Fruit fly (Drosophila melanogaster) whole organism, embryonic: ENCODE data around the gene CG4009.

Experiments
- Abd-B ChIP-seq: fragments of 200-800 bp; sonication (Bioruptor generic); optimal IDR thresholded peaks from 2 replicates; lab custom pipeline; 2018; ENCODE audit warnings: missing biosample characterization, mild to moderate bottlenecking, missing genetic modification characterization, moderate library complexity
- Ada2b ChIP-seq: fragments of 200-800 bp; sonication (Bioruptor generic); IDR thresholded peaks from 2 replicates; pipeline ENCODE4 v1.3.6; 2022; ENCODE audit warnings: missing biosample characterization, missing genetic modification characterization
- Aef1 ChIP-seq: fragments of 200-800 bp; sonication (Bioruptor generic); IDR thresholded peaks from 3 replicates; pipeline ENCODE4 v1.3.6; 2022; ENCODE audit warnings: missing biosample characterization, missing genetic modification characterization
- Bgb ChIP-seq: fragments of 200-800 bp; sonication (Bioruptor generic); IDR thresholded peaks from 2 replicates; pipeline ENCODE4 v1.3.6; 2022; ENCODE audit warnings: missing biosample characterization, missing genetic modification characterization; ENCODE audit not compliant: partially characterized antibody
- CG13775 ChIP-seq: fragments of 200-800 bp; sonication (Bioruptor generic); optimal IDR thresholded peaks from 3 replicates; lab custom pipeline; 2017; ENCODE audit warnings: missing biosample characterization, mild to moderate bottlenecking, missing genetic modification characterization
- CG16813 ChIP-seq: fragments of 200-800 bp; sonication (Bioruptor generic); IDR thresholded peaks from 3 replicates; pipeline ENCODE4 v1.3.6; 2022; ENCODE audit warnings: missing biosample characterization, missing genetic modification characterization; ENCODE audit not compliant: partially characterized antibody
- CG17361 ChIP-seq: fragments of 200-800 bp; sonication (Bioruptor generic); IDR thresholded peaks from 3 replicates; pipeline ENCODE4 v1.3.6; 2022; ENCODE audit warnings: missing biosample characterization, missing genetic modification characterization
- CG1792 ChIP-seq: fragments of 200-800 bp; sonication (Bioruptor generic); optimal IDR thresholded peaks from 2 replicates; lab custom pipeline; 2016; ENCODE audit warnings: missing biosample characterization, missing genetic modification characterization
- CG18262 ChIP-seq: fragments of 200-800 bp; optimal IDR thresholded peaks from 3 replicates; lab custom pipeline; 2019; ENCODE audit warnings: missing biosample characterization, mild to moderate bottlenecking, missing genetic modification characterization, moderate library complexity
- CG2199 ChIP-seq: fragments of 200-800 bp; sonication (Bioruptor generic); IDR thresholded peaks from 3 replicates; pipeline ENCODE4 v1.3.6; 2022; ENCODE audit warnings: missing biosample characterization, missing genetic modification characterization
- CG2712 ChIP-seq: fragments of 200-800 bp; optimal IDR thresholded peaks from 3 replicates; lab custom pipeline; 2019; ENCODE audit warnings: missing biosample characterization, mild to moderate bottlenecking, missing genetic modification characterization, moderate library complexity
- CG4617 ChIP-seq: fragments of 200-800 bp; sonication (Bioruptor generic); optimal IDR thresholded peaks from 3 replicates; lab custom pipeline; 2016; ENCODE audit warnings: missing biosample characterization, missing genetic modification characterization, borderline replicate concordance
- CG9437 ChIP-seq: fragments of 200-800 bp; sonication (Bioruptor generic); optimal IDR thresholded peaks from 2 replicates; lab custom pipeline; 2018; ENCODE audit warnings: missing biosample characterization, mild to moderate bottlenecking, missing genetic modification characterization
- CG9817 ChIP-seq: fragments of 200-800 bp; sonication (Bioruptor generic); optimal IDR thresholded peaks from 2 replicates; lab custom pipeline; 2018; ENCODE audit warnings: missing biosample characterization, mild to moderate bottlenecking, missing genetic modification characterization, moderate library complexity
- CTCF ChIP-seq: fragments of 200-800 bp; sonication (Bioruptor generic); optimal IDR thresholded peaks from 2 replicates; lab custom pipeline; 2017; ENCODE audit warnings: missing biosample characterization, mild to moderate bottlenecking, missing genetic modification characterization, moderate library complexity
- CoRest ChIP-seq: fragments of 200-800 bp; sonication (Bioruptor generic); optimal IDR thresholded peaks from 3 replicates; lab custom pipeline; 2018; ENCODE audit warnings: missing biosample characterization, mild to moderate bottlenecking, missing genetic modification characterization, moderate library complexity
- Dad ChIP-seq: fragments of 200-800 bp; sonication (Bioruptor generic); optimal IDR thresholded peaks from 3 replicates; lab custom pipeline; 2016; ENCODE audit warnings: missing biosample characterization, missing genetic modification characterization
- Dll ChIP-seq: fragments of 200-800 bp; sonication (Bioruptor generic); IDR thresholded peaks from 4 replicates; pipeline ENCODE4 v1.3.6; 2022; ENCODE audit warnings: missing biosample characterization, missing genetic modification characterization; ENCODE audit not compliant: partially characterized antibody
- Doc3 ChIP-seq: fragments of 200-800 bp; sonication (Bioruptor generic); IDR thresholded peaks from 3 replicates; pipeline ENCODE4 v1.3.6; 2022; ENCODE audit warnings: missing biosample characterization, missing genetic modification characterization; ENCODE audit not compliant: partially characterized antibody
- E2f2 ChIP-seq: fragments of 200-800 bp; sonication (Bioruptor generic); IDR thresholded peaks from 2 replicates; pipeline ENCODE4 v1.3.6; 2022; ENCODE audit warnings: missing biosample characterization, missing genetic modification characterization
- HLH4C ChIP-seq: fragments of 200-800 bp; sonication (Bioruptor generic); IDR thresholded peaks from 3 replicates; pipeline ENCODE4 v1.3.6; 2022; ENCODE audit warnings: missing biosample characterization, missing genetic modification characterization; ENCODE audit not compliant: partially characterized antibody
- HLH54F ChIP-seq: fragments of 200-800 bp; sonication (Bioruptor generic); optimal IDR thresholded peaks from 3 replicates; lab custom pipeline; 2016; ENCODE audit warnings: missing biosample characterization, missing genetic modification characterization
- Hsf ChIP-seq: fragments of 200-800 bp; sonication (Bioruptor generic); optimal IDR thresholded peaks from 3 replicates; lab custom pipeline; 2016; ENCODE audit warnings: missing biosample characterization, missing genetic modification characterization
- MESR4 ChIP-seq: fragments of 200-800 bp; sonication (Bioruptor generic); optimal IDR thresholded peaks from 2 replicates; lab custom pipeline; 2018; ENCODE audit warnings: missing biosample characterization, mild to moderate bottlenecking, missing genetic modification characterization, moderate library complexity
- Neu2 ChIP-seq: fragments of 200-800 bp; sonication (Bioruptor generic); optimal IDR thresholded peaks from 3 replicates; lab custom pipeline; 2016; ENCODE audit warnings: missing biosample characterization, missing genetic modification characterization, borderline replicate concordance
- Nf-YC ChIP-seq: fragments of 200-800 bp; optimal IDR thresholded peaks from 3 replicates; lab custom pipeline; 2019; ENCODE audit warnings: missing biosample characterization, mild to moderate bottlenecking, missing genetic modification characterization, moderate library complexity
- Sin3A ChIP-seq: fragments of >200 bp; optimal IDR thresholded peaks from 2 replicates; lab custom pipeline; 2018
- Sry-β ChIP-seq: fragments of 200-800 bp; sonication (Bioruptor generic); optimal IDR thresholded peaks from 2 replicates; lab custom pipeline; 2018; ENCODE audit warnings: missing biosample characterization, mild to moderate bottlenecking, missing genetic modification characterization, moderate library complexity
- Sry-δ ChIP-seq: fragments of 200-800 bp; sonication (Bioruptor generic); optimal IDR thresholded peaks from 2 replicates; lab custom pipeline; 2016; ENCODE audit warnings: missing biosample characterization, missing genetic modification characterization
- Xrp1 ChIP-seq: fragments of 200-800 bp; sonication (Bioruptor generic); IDR thresholded peaks from 2 replicates; pipeline ENCODE4 v1.3.6; 2022; ENCODE audit warnings: missing biosample characterization, missing genetic modification characterization
- al ChIP-seq: fragments of 200-800 bp; sonication (Bioruptor generic); IDR thresholded peaks from 2 replicates; pipeline ENCODE4 v1.3.6; 2022; ENCODE audit warnings: missing biosample characterization, missing genetic modification characterization
- chinmo ChIP-seq: fragments of 200-800 bp; sonication (Bioruptor generic); IDR thresholded peaks from 4 replicates; pipeline ENCODE4 v1.3.6; 2022; ENCODE audit warnings: missing biosample characterization, missing genetic modification characterization; ENCODE audit not compliant: partially characterized antibody
- danr ChIP-seq: fragments of 200-800 bp; sonication (Bioruptor generic); IDR thresholded peaks from 2 replicates; pipeline ENCODE4 v1.3.6; 2022; ENCODE audit warnings: missing biosample characterization, missing genetic modification characterization
- grau ChIP-seq: fragments of 200-800 bp; optimal IDR thresholded peaks from 3 replicates; lab custom pipeline; 2019; ENCODE audit warnings: missing biosample characterization, mild to moderate bottlenecking, missing genetic modification characterization, moderate library complexity
- gsb-n ChIP-seq: fragments of 200-800 bp; sonication (Bioruptor generic); optimal IDR thresholded peaks from 3 replicates; lab custom pipeline; 2018; ENCODE audit warnings: missing biosample characterization, mild to moderate bottlenecking, missing genetic modification characterization
- knrl ChIP-seq: fragments of 200-800 bp; sonication (Bioruptor generic); IDR thresholded peaks from 3 replicates; pipeline ENCODE4 v1.3.6; 2022; ENCODE audit warnings: missing biosample characterization, missing genetic modification characterization; ENCODE audit not compliant: partially characterized antibody
- lola ChIP-seq, 3 experiments: fragments of >200 bp in 2 of 3; fragments of 200-800 bp in 1 of 3; sonication (Bioruptor generic) in 1 of 3; optimal IDR thresholded peaks; 2 replicates each; lab custom pipeline; 2017 to 2019; ENCODE audit warnings: missing biosample characterization in 3 of 3, missing genetic modification characterization in 3 of 3, mild to moderate bottlenecking in 1 of 3, moderate library complexity in 1 of 3
- psq ChIP-seq: fragments of 200-800 bp; sonication (Bioruptor generic); optimal IDR thresholded peaks from 2 replicates; lab custom pipeline; 2017; ENCODE audit warnings: missing biosample characterization, missing genetic modification characterization
- rib ChIP-seq: fragments of 200-800 bp; sonication (Bioruptor generic); IDR thresholded peaks from 2 replicates; pipeline ENCODE4 v1.3.6; 2022; ENCODE audit warnings: missing biosample characterization, missing genetic modification characterization
- slou ChIP-seq: fragments of 200-800 bp; sonication (Bioruptor generic); optimal IDR thresholded peaks from 3 replicates; lab custom pipeline; 2016; ENCODE audit warnings: missing biosample characterization, missing genetic modification characterization
- sob ChIP-seq: fragments of 200-800 bp; sonication (Bioruptor generic); IDR thresholded peaks from 2 replicates; pipeline ENCODE4 v1.3.6; 2022; ENCODE audit warnings: missing biosample characterization, missing genetic modification characterization
- tx ChIP-seq: fragments of 200-800 bp; sonication (Bioruptor generic); optimal IDR thresholded peaks from 2 replicates; lab custom pipeline; 2016; ENCODE audit warnings: missing biosample characterization, missing genetic modification characterization
- usp ChIP-seq: fragments of >200 bp; optimal IDR thresholded peaks from 2 replicates; lab custom pipeline; 2017; ENCODE audit warnings: missing biosample characterization, missing genetic modification characterization
- vnd ChIP-seq: fragments of 200-800 bp; sonication (Bioruptor generic); IDR thresholded peaks from 3 replicates; pipeline ENCODE4 v1.3.6; 2022; ENCODE audit warnings: missing biosample characterization, missing genetic modification characterization; ENCODE audit not compliant: partially characterized antibody
- yki ChIP-seq: fragments of >200 bp; optimal IDR thresholded peaks from 3 replicates; lab custom pipeline; 2018
- z ChIP-seq: fragments of 200-800 bp; sonication (Bioruptor generic); IDR thresholded peaks from 3 replicates; pipeline ENCODE4 v1.3.6; 2022; ENCODE audit warnings: missing biosample characterization, missing genetic modification characterization
- zfh2 ChIP-seq: fragments of 200-800 bp; sonication (Bioruptor generic); optimal IDR thresholded peaks from 2 replicates; lab custom pipeline; 2016; ENCODE audit warnings: missing biosample characterization, missing genetic modification characterization

Gene CG4009

DNA sequence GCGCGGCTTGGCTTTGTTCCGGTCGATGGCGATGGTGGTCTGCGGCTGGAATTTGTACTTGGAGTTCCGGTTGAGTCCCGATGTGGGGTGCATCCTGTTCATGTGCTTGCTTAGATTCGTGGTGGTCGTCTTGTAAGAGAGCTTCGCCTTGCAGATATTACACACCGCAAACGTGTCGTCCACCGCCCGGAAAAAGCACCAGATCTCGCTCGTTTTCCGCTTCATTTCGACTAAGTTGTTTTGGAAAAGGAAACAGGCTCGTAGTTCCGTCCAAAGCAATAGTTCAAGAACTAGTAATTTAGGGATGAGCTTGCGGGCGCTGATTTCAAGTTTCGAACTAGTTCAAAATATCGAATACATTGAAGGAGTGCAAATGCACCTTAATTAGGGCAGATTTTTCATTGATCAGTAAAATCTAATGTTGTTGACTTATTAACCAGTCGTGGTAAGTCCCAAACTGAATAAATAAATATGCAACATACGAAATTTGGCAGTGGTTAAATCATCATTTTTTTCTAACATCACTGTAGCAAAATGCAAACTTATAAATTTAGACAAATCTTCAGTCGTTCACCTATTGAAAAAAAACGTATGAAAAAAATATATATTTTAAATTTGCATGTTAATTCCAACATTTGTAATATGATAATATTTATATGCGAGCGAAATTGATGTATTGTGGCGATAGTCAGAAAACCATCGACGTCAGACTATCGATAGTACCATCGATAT lies 7.2 kb upstream of the CG4009 start, which contains the start of the genes bdwf and Patr-1 (continued):
- TF ChIP-seq HLH54F = peak; percentile 53
- no peak for TF ChIP-seq Xrp1
- TF ChIP-seq al = no peak; the same call in 1 of the 2 replicates
- TF ChIP-seq grau (tag; lab: Kevin White, UChicago) = peak; percentile 20
- TF ChIP-seq CG18262 (tag; lab: Kevin White, UChicago) = peak; percentile 52
- no peak for TF ChIP-seq tx (GFP tag; lab: Kevin White, UChicago)
- peak; percentile 95 for TF ChIP-seq chinmo (GFP tag; lab: Robert Waterston, UW)
- TF ChIP-seq Nf-YC (tag; lab: Kevin White, UChicago) = peak; percentile 2
- TF ChIP-seq Ada2b (GFP tag; lab: Robert Waterston, UW) = no peak
- no peak for TF ChIP-seq CG2199
- peak; percentile 2 for TF ChIP-seq zfh2 (GFP tag; lab: Kevin White, UChicago)
- peak; percentile 4 for TF ChIP-seq CG9817
- TF ChIP-seq danr (GFP tag; lab: Robert Waterston, UW) = no peak
- TF ChIP-seq lola (GFP tag; optimal IDR thresholded peaks at IDR 0.05; lab: Kevin White, UChicago) = peak in 1 of 3 experiments; percentile 36
- peak; percentile 49 for TF ChIP-seq Sin3A (lab: Kevin White, UChicago)
- TF ChIP-seq gsb-n (tag; lab: Kevin White, UChicago) = no peak
- peak; percentile 45 for TF ChIP-seq E2f2 (GFP tag; lab: Robert Waterston, UW)
- peak; percentile 33 for TF ChIP-seq Sry-β (GFP tag; lab: Kevin White, UChicago)
- peak; percentile 89 for TF ChIP-seq Bgb (GFP tag; lab: Robert Waterston, UW)
- peak; percentile 92 for TF ChIP-seq Dll (GFP tag; lab: Robert Waterston, UW)
- TF ChIP-seq Hsf (GFP tag; lab: Kevin White, UChicago) = no peak
- TF ChIP-seq CG17361 (GFP tag; lab: Robert Waterston, UW) = peak; percentile 68
- TF ChIP-seq CG16813 (GFP tag; lab: Robert Waterston, UW) = peak; percentile 93
- TF ChIP-seq slou (GFP tag; lab: Kevin White, UChicago) = peak; percentile 16
- no peak for TF ChIP-seq Neu2
- peak; percentile 94 for TF ChIP-seq knrl (GFP tag; lab: Robert Waterston, UW)
- TF ChIP-seq MESR4 (GFP tag; lab: Kevin White, UChicago) = peak; percentile 62
- TF ChIP-seq vnd (GFP tag; lab: Robert Waterston, UW) = peak; percentile 93
- peak; percentile 47 for TF ChIP-seq CG9437 (GFP tag; lab: Kevin White, UChicago)
- no peak for TF ChIP-seq rib (GFP tag; lab: Robert Waterston, UW)
- TF ChIP-seq psq = no peak
- no peak for TF ChIP-seq usp (GFP tag; lab: Kevin White, UChicago)
- no peak for TF ChIP-seq yki
- peak; percentile 46 for TF ChIP-seq CoRest (tag; lab: Kevin White, UChicago)
- TF ChIP-seq CG4617 (GFP tag; lab: Kevin White, UChicago) = no peak
- TF ChIP-seq CTCF = peak; percentile 24
- peak; percentile 42 for TF ChIP-seq CG13775
- no peak for TF ChIP-seq Aef1 (GFP tag; lab: Robert Waterston, UW)
- peak; percentile 85 for TF ChIP-seq Doc3 (GFP tag; lab: Robert Waterston, UW)
- peak; percentile 32 for TF ChIP-seq CG2712 (tag; lab: Kevin White, UChicago)
- TF ChIP-seq CG1792 = no peak
- TF ChIP-seq sob (GFP tag; lab: Robert Waterston, UW) = 0 out of 2 replicates have a peak, but pooled peaks have one; percentile 12
- no peak for TF ChIP-seq Abd-B (GFP tag; lab: Kevin White, UChicago)
- peak; percentile 9 for TF ChIP-seq Dad (GFP tag; lab: Kevin White, UChicago)
- TF ChIP-seq HLH4C (GFP tag; lab: Robert Waterston, UW) = peak; percentile 91
- TF ChIP-seq z (GFP tag; lab: Robert Waterston, UW) = no peak
- peak; percentile 85 for TF ChIP-seq Sry-δ (GFP tag; lab: Kevin White, UChicago)
